Fruit fly (Drosophila melanogaster): ENCODE measurements around the gene shep.

Gene shep

DNA sequence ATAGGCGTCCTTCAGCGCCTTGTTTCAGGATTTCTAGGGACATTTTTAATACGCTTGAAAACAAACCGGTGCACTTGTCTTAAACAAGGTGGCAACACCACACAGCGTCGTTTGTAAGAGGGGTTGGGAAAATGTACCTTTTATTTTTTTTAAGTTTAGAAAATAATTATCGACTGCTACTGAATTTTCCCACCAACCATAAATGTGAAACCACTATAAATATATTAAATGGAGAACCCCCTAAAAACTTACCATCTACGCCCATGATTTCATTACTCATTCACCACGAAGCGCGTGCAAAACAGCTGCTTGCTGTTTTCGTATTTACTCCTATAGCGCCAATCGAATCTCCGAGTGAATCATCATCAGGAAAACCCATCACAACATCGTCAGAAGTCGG is 138.4 kb downstream of the shep start, which contains the start of the genes Tcs5 and CHMP2B (continued):
- TF ChIP-seq Fer1 (GFP tag; optimal IDR thresholded peaks at IDR 0.05), result peak; percentile 99
- peak; percentile 100 for TF ChIP-seq CG3726 (GFP tag; IDR thresholded peaks at IDR 0.05)
- peak; percentile 99 for TF ChIP-seq Fer2 (tag; optimal IDR thresholded peaks at IDR 0.05)
- TF ChIP-seq Dfd (GFP tag; optimal IDR thresholded peaks at IDR 0.05), result no peak
- TF ChIP-seq CG2678 (tag; optimal IDR thresholded peaks at IDR 0.05), result peak; percentile 100
- peak; percentile 100 for TF ChIP-seq CG11723 (GFP tag; optimal IDR thresholded peaks at IDR 0.05)
- TF ChIP-seq CG10543 (GFP tag; optimal IDR thresholded peaks at IDR 0.05), result peak; percentile 99
- peak; percentile 100 for TF ChIP-seq CG32772 (GFP tag; IDR thresholded peaks at IDR 0.05)
- TF ChIP-seq HHEX (GFP tag; optimal IDR thresholded peaks at IDR 0.05), result peak; percentile 100
- peak; percentile 100 for TF ChIP-seq zen (tag; optimal IDR thresholded peaks at IDR 0.05)
- peak; percentile 99 for TF ChIP-seq CG1603 (tag; optimal IDR thresholded peaks at IDR 0.05)
- TF ChIP-seq CG18476 (GFP tag; optimal IDR thresholded peaks at IDR 0.05), result peak; percentile 99
- peak; percentile 100 for TF ChIP-seq lmd (GFP tag; IDR thresholded peaks at IDR 0.05)
- TF ChIP-seq Myb (GFP tag; optimal IDR thresholded peaks at IDR 0.05), result peak; percentile 94
- no peak for TF ChIP-seq cad (GFP tag; optimal IDR thresholded peaks at IDR 0.05)
- peak; percentile 99 for TF ChIP-seq CG6765 (GFP tag; optimal IDR thresholded peaks at IDR 0.05)
- peak; percentile 100 for TF ChIP-seq Mrtf (GFP tag; IDR thresholded peaks at IDR 0.05)
- TF ChIP-seq ro (GFP tag; IDR thresholded peaks at IDR 0.05), result peak; percentile 100
- no peak for TF ChIP-seq Hmx (GFP tag; optimal IDR thresholded peaks at IDR 0.05)
- peak; percentile 100 for TF ChIP-seq CG16815 (GFP tag; optimal IDR thresholded peaks at IDR 0.05)
- peak; percentile 23 for TF ChIP-seq CG1832 (GFP tag; optimal IDR thresholded peaks at IDR 0.05)
- peak; percentile 98 for TF ChIP-seq D19B (GFP tag; optimal IDR thresholded peaks at IDR 0.05)
- peak; percentile 99 for TF ChIP-seq Mes4 (GFP tag; optimal IDR thresholded peaks at IDR 0.05)
- TF ChIP-seq Oli (tag; optimal IDR thresholded peaks at IDR 0.05), result peak; percentile 100
- peak; percentile 100 for TF ChIP-seq Med (GFP tag)
- peak; percentile 99 for TF ChIP-seq pnt (GFP tag; optimal IDR thresholded peaks at IDR 0.05)
- peak; percentile 96 for TF ChIP-seq CG6654 (GFP tag; optimal IDR thresholded peaks at IDR 0.05)
- TF ChIP-seq CG7556 (GFP tag; optimal IDR thresholded peaks at IDR 0.05), result peak; percentile 99
- TF ChIP-seq Poxn (GFP tag; IDR thresholded peaks at IDR 0.05), result peak; percentile 100
- peak; percentile 99 for TF ChIP-seq ATbp (GFP tag; optimal IDR thresholded peaks at IDR 0.05)
- peak; percentile 100 for TF ChIP-seq CG10654 (GFP tag; optimal IDR thresholded peaks at IDR 0.05)
- TF ChIP-seq Side (GFP tag; optimal IDR thresholded peaks at IDR 0.05), result peak; percentile 99
- peak; percentile 100 for TF ChIP-seq CG4424 (GFP tag; optimal IDR thresholded peaks at IDR 0.05)
- peak; percentile 98 for TF ChIP-seq cwo (GFP tag; optimal IDR thresholded peaks at IDR 0.05)
- peak; percentile 100 for TF ChIP-seq CG32532 (GFP tag; IDR thresholded peaks at IDR 0.05)
- TF ChIP-seq Deaf1 (tag; optimal IDR thresholded peaks at IDR 0.05), result peak; percentile 90
- peak; percentile 100 for TF ChIP-seq slp2 (GFP tag; optimal IDR thresholded peaks at IDR 0.05)
- TF ChIP-seq CG3407 (GFP tag; optimal IDR thresholded peaks at IDR 0.05), result peak; percentile 99
- no peak for TF ChIP-seq zen2 (GFP tag; IDR thresholded peaks at IDR 0.05; ENCODE audit: partially characterized antibody)
- TF ChIP-seq Hmr (GFP tag; optimal IDR thresholded peaks at IDR 0.05), result peak; percentile 100
- peak; percentile 95 to 96 for TF ChIP-seq crp (GFP tag; optimal IDR thresholded peaks at IDR 0.05)
- peak; percentile 99 for TF ChIP-seq CG13894 (tag; optimal IDR thresholded peaks at IDR 0.05)
- TF ChIP-seq CG11696 (GFP tag; IDR thresholded peaks at IDR 0.05), result peak; percentile 99
- peak; percentile 99 for TF ChIP-seq CG17612 (GFP tag; IDR thresholded peaks at IDR 0.05)
- TF ChIP-seq CG17912 (GFP tag; optimal IDR thresholded peaks at IDR 0.05), result peak; percentile 99
- TF ChIP-seq CG31224 (GFP tag; IDR thresholded peaks at IDR 0.05), result peak; percentile 99
- TF ChIP-seq Bteb2 (GFP tag; optimal IDR thresholded peaks at IDR 0.05), result peak; percentile 100
- peak; percentile 100 for TF ChIP-seq fu2 (GFP tag; optimal IDR thresholded peaks at IDR 0.05)
- peak; percentile 100 for TF ChIP-seq CG7357 (GFP tag; IDR thresholded peaks at IDR 0.05)
- peak; percentile 100 for TF ChIP-seq ara (GFP tag; IDR thresholded peaks at IDR 0.05)
- TF ChIP-seq zfh2 (GFP tag; optimal IDR thresholded peaks at IDR 0.05), result peak; percentile 100

Measured in whole organism, embryonic.